Fruit fly (Drosophila melanogaster): ENCODE results near the gene CG43335.

- TF ChIP-seq pan (optimal IDR thresholded peaks at IDR 0.05) (no peak), usp (GFP tag; optimal IDR thresholded peaks at IDR 0.05) (no peak), Dll (optimal IDR thresholded peaks at IDR 0.05) (no peak)
These were observed 43.7 kb downstream of the CG43335 start for dm6 chr3R:15678765-15679514.
